Worm (Caenorhabditis elegans) whole organism, L2 larva: ENCODE results near the gene C03A7.2.

Experiments used
- F13H6.1 ChIP-seq: sonication (generic microtip); optimal IDR thresholded peaks from 2 replicates; lab custom pipeline; 2016; ENCODE audit warnings: missing genetic modification characterization, missing compliant biosample characterization
- nhr-6 ChIP-seq: fragments of 150-350 bp; optimal IDR thresholded peaks from 2 replicates; lab custom pipeline; 2014; ENCODE audit warnings: missing biosample characterization, missing genetic modification characterization
- ztf-11 ChIP-seq: sonication (generic microtip); optimal IDR thresholded peaks from 2 replicates; lab custom pipeline; 2017; ENCODE audit warnings: missing biosample characterization, missing genetic modification characterization

DNA sequence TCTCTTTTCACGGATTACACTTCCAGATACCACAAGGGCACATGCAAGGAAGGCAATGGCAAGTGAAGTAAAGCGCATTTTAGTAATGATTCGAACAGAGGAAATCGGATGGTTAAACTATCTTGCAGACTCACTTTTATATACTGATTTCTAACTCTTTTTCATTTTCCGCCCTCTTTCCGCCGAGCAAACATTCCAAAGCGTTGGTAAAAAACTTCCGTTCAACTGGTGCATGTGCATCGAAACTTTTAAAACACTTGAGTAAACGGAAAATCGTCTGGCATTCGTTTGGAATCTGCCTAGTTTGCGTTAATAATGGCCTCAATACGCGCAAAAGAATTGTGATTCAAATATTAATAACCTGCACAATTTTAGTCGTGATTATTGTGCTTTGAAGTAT, 17.0 kb upstream of the C03A7.2 start, which contains the start of gene abu-7:
- TF ChIP-seq F13H6.1 (no peak), nhr-6 (tag; lab: Kevin White, UChicago) (no peak), ztf-11 (tag; lab: Kevin White, UChicago) (no peak)
